Worm (Caenorhabditis elegans) whole organism, early embryonic: Measurements from ENCODE around the gene F53E10.1.

ENCODE experiments used
- ama-1 ChIP-seq: fragments of 150-350 bp; optimal IDR thresholded peaks from 2 replicates; lab custom pipeline; 2014
- ceh-13 ChIP-seq: fragments of 200-800 bp; sonication (Bioruptor generic); optimal IDR thresholded peaks from 2 replicates; lab custom pipeline; 2018; ENCODE audit warnings: mild to moderate bottlenecking, missing genetic modification characterization, missing compliant biosample characterization
- ceh-36 ChIP-seq: sonication (generic microtip); optimal IDR thresholded peaks from 2 replicates; lab custom pipeline; 2016; ENCODE audit warnings: missing genetic modification characterization, inconsistent platforms, missing compliant biosample characterization
- hmbx-1 ChIP-seq: sonication (generic microtip); optimal IDR thresholded peaks from 2 replicates; lab custom pipeline; 2016; ENCODE audit warnings: mild to moderate bottlenecking, missing genetic modification characterization, missing compliant biosample characterization
- pes-1 ChIP-seq: fragments of 200-800 bp; sonication (Bioruptor generic); IDR thresholded peaks from 2 replicates; pipeline ENCODE4 v1.3.6; 2022; ENCODE audit warnings: missing genetic modification reagents, missing genetic modification characterization, missing compliant biosample characterization
- scrt-1 ChIP-seq: fragments of 200-800 bp; sonication (Bioruptor generic); IDR thresholded peaks from 2 replicates; pipeline ENCODE4 v1.3.6; 2022; ENCODE audit warnings: missing genetic modification characterization, missing compliant biosample characterization
- sea-1 ChIP-seq: fragments of 200-800 bp; sonication (Bioruptor generic); conservative IDR thresholded peaks from 2 replicates; pipeline ENCODE4 v1.3.6; 2022; ENCODE audit warnings: missing genetic modification characterization, missing compliant biosample characterization

ce11 chrV:2656159-2656558 lies 41.0 kb downstream of the F53E10.1 start:
- TF ChIP-seq sea-1 (GFP tag; lab: Robert Waterston, UW) (no peak), ama-1 (lab: Kevin White, UChicago) (no peak), ceh-36 (tag; lab: Kevin White, UChicago) (no peak), pes-1 (no peak), ceh-13 (GFP tag; lab: Kevin White, UChicago) (no peak), hmbx-1 (tag; lab: Kevin White, UChicago) (no peak), scrt-1 (GFP tag; lab: Robert Waterston, UW) (no peak)
